Comparison of ENCODE assay signal across 5 worm cellular contexts in genomic region chrIII:8904044-8904443, ce11.
A peak's percentile ranks its signal among the peaks of the same experiment; 100 is the strongest.
TF ChIP-seq lines count a peak whose summit lies in the region.

lin-9 (minus strand) TSS chrIII:8904131.

TF ChIP-seq in whole organism, L1 larva, 84 proteins besides CTCF, POLR2A, EP300 and RAD21 (continues in another document):
- TF ChIP-seq sox-4 (tag; optimal IDR thresholded peaks at IDR 0.05; lab: Kevin White, UChicago), result peak; percentile 86
- peak; percentile 97 for TF ChIP-seq nhr-19 (GFP tag; conservative IDR thresholded peaks at IDR 0.05; lab: Robert Waterston, UW)
- peak; percentile 91 for TF ChIP-seq nhr-77 (tag; optimal IDR thresholded peaks at IDR 0.05; lab: Kevin White, UChicago)
- TF ChIP-seq ama-1 (optimal IDR thresholded peaks at IDR 0.05; lab: Kevin White, UChicago), result no peak
- peak; percentile 85 for TF ChIP-seq fos-1 (tag; optimal IDR thresholded peaks at IDR 0.05; lab: Kevin White, UChicago)
- peak; percentile 30 for TF ChIP-seq nhr-12 (tag; optimal IDR thresholded peaks at IDR 0.05; lab: Kevin White, UChicago)
- TF ChIP-seq mdl-1 (tag; optimal IDR thresholded peaks at IDR 0.05; lab: Kevin White, UChicago), result peak in 1 of 2 experiments; percentile 92
- TF ChIP-seq nhr-84 (tag; optimal IDR thresholded peaks at IDR 0.05; lab: Kevin White, UChicago), result no peak
- TF ChIP-seq Y116A8C.19 (tag; optimal IDR thresholded peaks at IDR 0.05; lab: Kevin White, UChicago; ENCODE audit: borderline replicate concordance), result no peak
- no peak for TF ChIP-seq ces-1 (GFP tag; optimal IDR thresholded peaks at IDR 0.05; lab: Kevin White, UChicago)
- TF ChIP-seq snu-23 (GFP tag; optimal IDR thresholded peaks at IDR 0.05; lab: Kevin White, UChicago), result peak; percentile 99
- peak; percentile 96 for TF ChIP-seq nhr-90 (tag; optimal IDR thresholded peaks at IDR 0.05; lab: Kevin White, UChicago; ENCODE audit: poor library complexity)
- peak; percentile 95 for TF ChIP-seq grh-1 (GFP tag; IDR thresholded peaks at IDR 0.05; lab: Robert Waterston, UW)
- no peak for TF ChIP-seq ceh-63 (GFP tag; optimal IDR thresholded peaks at IDR 0.05; lab: Kevin White, UChicago)
- TF ChIP-seq efl-1 (optimal IDR thresholded peaks at IDR 0.05; lab: Kevin White, UChicago), result peak; percentile 96 to 97
- peak; percentile 95 to 100 for TF ChIP-seq efl-1 (GFP tag; optimal IDR thresholded peaks at IDR 0.05 in 1 of 2; lab: Kevin White, UChicago)
- TF ChIP-seq unc-86 (tag; optimal IDR thresholded peaks at IDR 0.05; lab: Kevin White, UChicago), result peak; percentile 95

TF ChIP-seq in whole organism, L3 larva, 47 proteins besides CTCF, POLR2A, EP300 and RAD21 (continues in another document):
- TF ChIP-seq zag-1 (tag; optimal IDR thresholded peaks at IDR 0.05; lab: Kevin White, UChicago) (no peak), nhr-28 (tag; optimal IDR thresholded peaks at IDR 0.05; lab: Kevin White, UChicago) (no peak), pha-4 (tag; optimal IDR thresholded peaks at IDR 0.05; lab: Kevin White, UChicago) (peak; percentile 98), nhr-11 (tag; optimal IDR thresholded peaks at IDR 0.05; lab: Kevin White, UChicago) (peak; percentile 32), jun-1 (tag; optimal IDR thresholded peaks at IDR 0.05; lab: Kevin White, UChicago) (peak; percentile 97), elt-1 (tag; optimal IDR thresholded peaks at IDR 0.05; lab: Kevin White, UChicago) (peak; percentile 53), egl-27 (tag; optimal IDR thresholded peaks at IDR 0.05; lab: Kevin White, UChicago) (no peak), pqm-1 (tag; optimal IDR thresholded peaks at IDR 0.05; lab: Kevin White, UChicago) (peak; percentile 35), nhr-77 (tag; optimal IDR thresholded peaks at IDR 0.05; lab: Kevin White, UChicago) (peak; percentile 32), ztf-4 (tag; optimal IDR thresholded peaks at IDR 0.05; lab: Kevin White, UChicago) (peak; percentile 48), elt-3 (tag; optimal IDR thresholded peaks at IDR 0.05; lab: Kevin White, UChicago) (no peak), ama-1 (optimal IDR thresholded peaks at IDR 0.05; lab: Kevin White, UChicago) (peak; percentile 83), daf-12 (tag; optimal IDR thresholded peaks at IDR 0.05; lab: Kevin White, UChicago) (no peak), ceh-28 (tag; optimal IDR thresholded peaks at IDR 0.05; lab: Kevin White, UChicago) (peak; percentile 91), unc-62 (GFP tag; optimal IDR thresholded peaks at IDR 0.05; lab: Kevin White, UChicago) (peak; percentile 44), snpc-4 (tag; optimal IDR thresholded peaks at IDR 0.05; lab: Kevin White, UChicago) (peak; percentile 85), ZK546.5 (tag; optimal IDR thresholded peaks at IDR 0.05; lab: Kevin White, UChicago) (peak; percentile 43), sea-2 (GFP tag; optimal IDR thresholded peaks at IDR 0.05; lab: Kevin White, UChicago) (peak; percentile 68), fkh-10 (GFP tag; optimal IDR thresholded peaks at IDR 0.05; lab: Kevin White, UChicago) (peak; percentile 85)

TF ChIP-seq in whole organism, early embryonic, 17 proteins besides CTCF, POLR2A, EP300 and RAD21:
- TF ChIP-seq hnd-1 (tag; optimal IDR thresholded peaks at IDR 0.05; lab: Kevin White, UChicago) (no peak), hmg-4 (GFP tag; optimal IDR thresholded peaks at IDR 0.05; lab: Kevin White, UChicago) (peak; percentile 70), F13C5.2 (tag; optimal IDR thresholded peaks at IDR 0.05; lab: Kevin White, UChicago) (peak; percentile 77), ama-1 (optimal IDR thresholded peaks at IDR 0.05; lab: Kevin White, UChicago) (no peak), pes-1 (GFP tag; IDR thresholded peaks at IDR 0.05; lab: Robert Waterston, UW) (peak; percentile 36; the same call in 1 of the 2 replicates)

TF ChIP-seq in whole organism, midembryonic, 9 proteins besides CTCF, POLR2A, EP300 and RAD21:
- TF ChIP-seq flt-1 (GFP tag; IDR thresholded peaks at IDR 0.05; lab: Robert Waterston, UW) (peak; percentile 32; the same call in 1 of the 2 replicates), cog-1 (tag; optimal IDR thresholded peaks at IDR 0.05; lab: Kevin White, UChicago) (peak; percentile 29), tab-1 (GFP tag; IDR thresholded peaks at IDR 0.05; lab: Robert Waterston, UW) (no peak), ref-1 (GFP tag; conservative IDR thresholded peaks at IDR 0.05; lab: Robert Waterston, UW) (no peak), ztf-23 (GFP tag; IDR thresholded peaks at IDR 0.05; lab: Robert Waterston, UW) (peak; percentile 74; the same call in 1 of the 2 replicates), klf-2 (GFP tag; conservative IDR thresholded peaks at IDR 0.05; lab: Robert Waterston, UW) (no peak), ztf-29 (GFP tag; IDR thresholded peaks at IDR 0.05; lab: Robert Waterston, UW) (peak; percentile 39; the same call in 1 of the 2 replicates)

TF ChIP-seq in whole organism, young adult, 124 proteins besides CTCF, POLR2A, EP300 and RAD21 (continues in another document):
- TF ChIP-seq Y95B8A.8 (GFP tag; IDR thresholded peaks at IDR 0.05; lab: Robert Waterston, UW) (peak; percentile 93), F23B12.7 (tag; optimal IDR thresholded peaks at IDR 0.05; lab: Kevin White, UChicago; ENCODE audit: insufficient read depth) (peak; percentile 79), ceh-79 (tag; optimal IDR thresholded peaks at IDR 0.05; lab: Kevin White, UChicago) (peak; percentile 65), pbrm-1 (GFP tag; IDR thresholded peaks at IDR 0.05; lab: Robert Waterston, UW) (peak; percentile 96), lin-40 (tag; optimal IDR thresholded peaks at IDR 0.05; lab: Kevin White, UChicago) (peak; percentile 96), pha-4 (tag; optimal IDR thresholded peaks at IDR 0.05; lab: Kevin White, UChicago) (no peak), lsl-1 (GFP tag; optimal IDR thresholded peaks at IDR 0.05; lab: Kevin White, UChicago) (peak; percentile 97), rpc-1 (optimal IDR thresholded peaks at IDR 0.05; lab: Kevin White, UChicago) (no peak), rpc-1 (tag; optimal IDR thresholded peaks at IDR 0.05; lab: Kevin White, UChicago) (no peak), hrde-1 (tag; optimal IDR thresholded peaks at IDR 0.05; lab: Kevin White, UChicago; ENCODE audit: borderline replicate concordance) (peak; percentile 85), dpl-1 (GFP tag; optimal IDR thresholded peaks at IDR 0.05; lab: Kevin White, UChicago) (peak; percentile 97), ZK185.1 (tag; optimal IDR thresholded peaks at IDR 0.05; lab: Kevin White, UChicago; ENCODE audit: poor library complexity, severe bottlenecking) (peak; percentile 91), aptf-3 (GFP tag; IDR thresholded peaks at IDR 0.05; lab: Robert Waterston, UW) (no peak), atf-7 (tag; optimal IDR thresholded peaks at IDR 0.05; lab: Kevin White, UChicago) (peak; percentile 86), aptf-2 (GFP tag; conservative IDR thresholded peaks at IDR 0.05; lab: Robert Waterston, UW) (peak; percentile 84), Y53G8AR.9 (GFP tag; conservative IDR thresholded peaks at IDR 0.05; lab: Robert Waterston, UW) (peak; percentile 98), F39B2.1 (GFP tag; IDR thresholded peaks at IDR 0.05; lab: Robert Waterston, UW) (peak; percentile 91), dpff-1 (tag; optimal IDR thresholded peaks at IDR 0.05; lab: Kevin White, UChicago) (no peak), B0019.2 (GFP tag; conservative IDR thresholded peaks at IDR 0.05; lab: Robert Waterston, UW) (peak; percentile 89), somi-1 (GFP tag; optimal IDR thresholded peaks at IDR 0.05; lab: Kevin White, UChicago) (peak; percentile 65), madf-6 (GFP tag; IDR thresholded peaks at IDR 0.05; lab: Robert Waterston, UW) (peak; percentile 99), mcd-1 (GFP tag; IDR thresholded peaks at IDR 0.05; lab: Robert Waterston, UW) (peak; percentile 97), K11D2.4 (GFP tag; IDR thresholded peaks at IDR 0.05; lab: Robert Waterston, UW) (peak; percentile 93), ceh-91 (GFP tag; IDR thresholded peaks at IDR 0.05; lab: Robert Waterston, UW) (peak; percentile 99), B0035.1 (tag; optimal IDR thresholded peaks at IDR 0.05; lab: Kevin White, UChicago) (peak; percentile 58), F37B4.10 (GFP tag; IDR thresholded peaks at IDR 0.05; lab: Robert Waterston, UW) (peak; percentile 91; the same call in 1 of the 2 replicates), snpc-1.1 (tag; optimal IDR thresholded peaks at IDR 0.05; lab: Kevin White, UChicago; ENCODE audit: insufficient read depth) (peak; percentile 52), let-607 (tag; optimal IDR thresholded peaks at IDR 0.05; lab: Kevin White, UChicago) (peak; percentile 88 to 91), mxl-1 (tag; optimal IDR thresholded peaks at IDR 0.05; lab: Kevin White, UChicago) (no peak), F22D6.2 (tag; optimal IDR thresholded peaks at IDR 0.05; lab: Kevin White, UChicago) (peak; percentile 79), egrh-3 (GFP tag; IDR thresholded peaks at IDR 0.05; lab: Robert Waterston, UW) (peak; percentile 82), Y56A3A.18 (GFP tag; IDR thresholded peaks at IDR 0.05; lab: Robert Waterston, UW) (peak; percentile 85), tlf-1 (GFP tag; optimal IDR thresholded peaks at IDR 0.05; lab: Kevin White, UChicago) (peak; percentile 98), attf-3 (GFP tag; conservative IDR thresholded peaks at IDR 0.05; lab: Robert Waterston, UW) (peak; percentile 85), B0336.3 (GFP tag; IDR thresholded peaks at IDR 0.05; lab: Robert Waterston, UW) (peak; percentile 99), xnd-1 (tag; optimal IDR thresholded peaks at IDR 0.05; lab: Kevin White, UChicago) (peak; percentile 97), F10E7.11 (tag; optimal IDR thresholded peaks at IDR 0.05; lab: Kevin White, UChicago) (peak; percentile 49), ztf-26 (tag; optimal IDR thresholded peaks at IDR 0.05; lab: Kevin White, UChicago) (peak; percentile 93), Y67H2A.10 (GFP tag; conservative IDR thresholded peaks at IDR 0.05; lab: Robert Waterston, UW) (peak; percentile 82), attf-6 (GFP tag; IDR thresholded peaks at IDR 0.05; lab: Robert Waterston, UW) (0 out of 2 replicates have a peak, but pooled peaks have one; percentile 45), F49E8.2 (tag; optimal IDR thresholded peaks at IDR 0.05; lab: Kevin White, UChicago; ENCODE audit: insufficient read depth) (peak; percentile 59), chd-7 (tag; optimal IDR thresholded peaks at IDR 0.05; lab: Kevin White, UChicago) (peak; percentile 87), madf-3 (GFP tag; IDR thresholded peaks at IDR 0.05; lab: Robert Waterston, UW) (peak; percentile 96), zim-3 (tag; optimal IDR thresholded peaks at IDR 0.05; lab: Kevin White, UChicago) (no peak), ztf-25 (GFP tag; IDR thresholded peaks at IDR 0.05; lab: Robert Waterston, UW) (no peak), efl-1 (GFP tag; optimal IDR thresholded peaks at IDR 0.05; lab: Kevin White, UChicago) (peak; percentile 98), mel-28 (tag; optimal IDR thresholded peaks at IDR 0.05; lab: Kevin White, UChicago; ENCODE audit: borderline replicate concordance) (no peak)

Comparison
In these comparisons a context has a peak if more than half of its experiments do, and no peak if none do; other contexts are left out.
1. Of the 8 proteins assayed by ChIP-seq in both whole organism, young adult and whole organism, L1 larva: peak only in whole organism, young adult: none; only in whole organism, L1 larva: none; in both: dpl-1, efl-1, lin-35, nhr-90, snpc-4 and unc-130; in neither: 2.